ENCODE assay signal across 2 worm cellular contexts in the genomic region with DNA sequence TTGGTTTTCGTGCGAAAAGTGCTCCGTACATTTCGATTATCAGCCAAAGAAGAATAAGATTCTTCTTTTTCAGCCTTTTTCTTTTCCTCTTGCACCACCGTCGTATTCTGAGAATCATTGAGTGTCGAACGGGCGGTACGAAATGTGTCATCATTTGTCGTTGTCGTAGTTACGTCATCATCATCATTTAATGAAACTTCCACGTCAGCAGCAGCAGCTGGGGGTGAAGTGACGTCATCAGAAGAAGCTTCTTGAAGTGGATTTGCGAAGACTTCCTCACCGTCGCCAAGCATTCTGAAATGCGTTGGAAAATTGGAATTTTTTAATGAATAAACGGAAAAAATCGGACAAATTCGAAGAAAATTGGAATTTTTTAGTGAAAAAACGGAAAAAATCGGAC.
TF ChIP-seq lines count a peak whose summit lies in the region.

Gene snx-6 (minus strand): TSS at position 294 of the 400 bp plus-strand sequence.

TF ChIP-seq in whole organism, L4 larva, 104 proteins besides CTCF, POLR2A, EP300 and RAD21:
- no peak for TF ChIP-seq daf-8 (GFP tag; IDR thresholded peaks at IDR 0.05; lab: Robert Waterston, UW)
- TF ChIP-seq aha-1 (tag; lab: Kevin White, UChicago): peak; percentile 36
- TF ChIP-seq daf-19 (GFP tag; conservative IDR thresholded peaks at IDR 0.05; lab: Robert Waterston, UW): no peak

TF ChIP-seq in whole organism, mixed stage, embryonic, 35 proteins besides CTCF, POLR2A, EP300 and RAD21:
- TF ChIP-seq mab-5 (tag; optimal IDR thresholded peaks at IDR 0.05; lab: Kevin White, UChicago): no peak
- no peak for TF ChIP-seq mls-2 (tag; optimal IDR thresholded peaks at IDR 0.05; lab: Kevin White, UChicago)
- TF ChIP-seq zip-8 (tag; optimal IDR thresholded peaks at IDR 0.05; lab: Kevin White, UChicago): peak; percentile 94
- no peak for TF ChIP-seq unc-120 (tag; optimal IDR thresholded peaks at IDR 0.05; lab: Kevin White, UChicago; ENCODE audit: poor library complexity, severe bottlenecking)
- no peak for TF ChIP-seq ceh-39 (tag; optimal IDR thresholded peaks at IDR 0.05; lab: Kevin White, UChicago)
- no peak for TF ChIP-seq nhr-237 (tag; optimal IDR thresholded peaks at IDR 0.05; lab: Kevin White, UChicago)
